Worm (Caenorhabditis elegans) whole organism, L2 larva: Measurements from ENCODE around the gene bcmo-1.

Experiments used
- alr-1 ChIP-seq: fragments of 150-350 bp; optimal IDR thresholded peaks from 2 replicates; lab custom pipeline; 2014; ENCODE audit warnings: missing biosample characterization, missing genetic modification characterization
- dmd-4 ChIP-seq: sonication (generic microtip); optimal IDR thresholded peaks from 2 replicates; lab custom pipeline; 2017; ENCODE audit warnings: missing biosample characterization, missing genetic modification characterization
- elt-1 ChIP-seq: fragments of 150-350 bp; optimal IDR thresholded peaks from 2 replicates; lab custom pipeline; 2014; ENCODE audit warnings: missing biosample characterization, missing genetic modification characterization
- elt-3 ChIP-seq: sonication (generic microtip); optimal IDR thresholded peaks from 2 replicates; lab custom pipeline; 2017; ENCODE audit warnings: missing biosample characterization, missing genetic modification characterization
- lin-13 ChIP-seq: fragments of 150-350 bp; optimal IDR thresholded peaks from 2 replicates; lab custom pipeline; 2014; ENCODE audit warnings: missing biosample characterization, missing genetic modification reagents, missing genetic modification characterization
- nhr-12 ChIP-seq: fragments of 150-350 bp; optimal IDR thresholded peaks from 2 replicates; lab custom pipeline; 2014; ENCODE audit warnings: missing biosample characterization, missing genetic modification characterization
- nhr-77 ChIP-seq: fragments of 150-350 bp; optimal IDR thresholded peaks from 2 replicates; lab custom pipeline; 2014; ENCODE audit warnings: missing biosample characterization, missing genetic modification characterization
- peb-1 ChIP-seq: fragments of 150-350 bp; optimal IDR thresholded peaks from 2 replicates; lab custom pipeline; 2014; ENCODE audit warnings: missing biosample characterization, missing genetic modification characterization
- zag-1 ChIP-seq: fragments of 150-350 bp; optimal IDR thresholded peaks from 2 replicates; lab custom pipeline; 2014; ENCODE audit warnings: missing biosample characterization, missing genetic modification characterization
- ztf-11 ChIP-seq: sonication (generic microtip); optimal IDR thresholded peaks from 2 replicates; lab custom pipeline; 2017; ENCODE audit warnings: missing biosample characterization, missing genetic modification characterization

ce11 chrII:12855900-12856299 lies 25.4 kb downstream of the bcmo-1 start, which contains the start of gene Y46G5A.29:
- TF ChIP-seq ztf-11 (no peak), dmd-4 (tag; lab: Kevin White, UChicago) (no peak), lin-13 (no peak), elt-1 (tag; lab: Kevin White, UChicago) (no peak), peb-1 (tag; lab: Kevin White, UChicago) (no peak), nhr-77 (tag; lab: Kevin White, UChicago) (no peak), elt-3 (tag; lab: Kevin White, UChicago) (no peak), nhr-12 (tag; lab: Kevin White, UChicago) (no peak), alr-1 (no peak), zag-1 (tag; lab: Kevin White, UChicago) (no peak)
